Worm (Caenorhabditis elegans) whole organism, late embryonic: Measurements from ENCODE around the gene Y37E11AM.3.

ENCODE experiments used
- F13H6.1 ChIP-seq: sonication (generic microtip); optimal IDR thresholded peaks from 2 replicates; lab custom pipeline; 2016; ENCODE audit warnings: missing genetic modification characterization, missing compliant biosample characterization
- ceh-30 ChIP-seq: fragments of 150-350 bp; optimal IDR thresholded peaks from 2 replicates; lab custom pipeline; 2014; ENCODE audit warnings: missing biosample characterization, missing genetic modification characterization
- dve-1 ChIP-seq: sonication (generic microtip); optimal IDR thresholded peaks from 2 replicates; lab custom pipeline; 2017; ENCODE audit warnings: antibody characterized with exemption, mild to moderate bottlenecking, missing genetic modification characterization, missing compliant biosample characterization
- ets-4 ChIP-seq: sonication (generic microtip); optimal IDR thresholded peaks from 2 replicates; lab custom pipeline; 2016; ENCODE audit warnings: missing genetic modification characterization, missing compliant biosample characterization
- hlh-8 ChIP-seq: sonication (generic microtip); optimal IDR thresholded peaks from 2 replicates; lab custom pipeline; 2016; ENCODE audit warnings: missing genotype, missing genetic modification characterization, missing compliant biosample characterization
- lin-11 ChIP-seq: fragments of 200-800 bp; sonication (Bioruptor generic); optimal IDR thresholded peaks from 2 replicates; lab custom pipeline; 2018; ENCODE audit warnings: mild to moderate bottlenecking, missing genetic modification characterization, missing compliant biosample characterization
- nfya-1 ChIP-seq: sonication (generic microtip); optimal IDR thresholded peaks from 2 replicates; lab custom pipeline; 2017; ENCODE audit warnings: missing genetic modification characterization, mild to moderate bottlenecking, missing compliant biosample characterization, antibody characterized with exemption, moderate library complexity
- pat-9 ChIP-seq: fragments of 200-800 bp; sonication (Bioruptor generic); optimal IDR thresholded peaks from 2 replicates; lab custom pipeline; 2018; ENCODE audit warnings: mild to moderate bottlenecking, missing genetic modification characterization, moderate library complexity, missing compliant biosample characterization
- pax-1 ChIP-seq: fragments of 150-350 bp; optimal IDR thresholded peaks from 2 replicates; lab custom pipeline; 2014; ENCODE audit warnings: missing biosample characterization, missing genetic modification characterization
- pha-4 ChIP-seq: fragments of 150-350 bp; optimal IDR thresholded peaks from 2 replicates; lab custom pipeline; 2018; ENCODE audit warnings: missing biosample characterization, missing genetic modification reagents, missing genetic modification characterization

DNA sequence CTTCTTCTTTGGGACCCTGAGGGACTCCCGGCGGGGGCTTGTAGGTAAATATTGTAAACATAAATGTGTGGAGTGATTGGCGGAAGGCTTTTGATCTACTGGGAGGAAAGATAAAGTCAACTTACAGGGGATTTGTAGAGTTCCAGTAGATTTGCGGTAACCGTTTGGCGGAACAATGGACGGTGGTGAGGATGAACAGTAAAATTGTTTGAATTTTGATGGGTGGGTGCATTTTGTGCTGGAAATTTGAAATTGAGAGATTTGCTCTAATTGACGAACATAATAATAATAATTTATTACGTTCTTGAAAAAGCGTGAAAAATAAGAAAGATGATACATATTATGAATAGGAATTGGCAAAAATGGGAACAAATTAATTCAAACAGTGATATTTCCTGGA, 47.6 kb upstream of the Y37E11AM.3 start, which contains the start of gene vab-2:
- TF ChIP-seq pha-4 (tag; lab: Kevin White, UChicago) (no peak), pax-1 (tag; lab: Kevin White, UChicago) (no peak), hlh-8 (tag; lab: Kevin White, UChicago) (no peak), F13H6.1 (tag; lab: Kevin White, UChicago) (no peak), ceh-30 (tag; lab: Kevin White, UChicago) (no peak), pat-9 (no peak), nfya-1 (tag; lab: Kevin White, UChicago) (no peak), ets-4 (no peak), lin-11 (tag; lab: Kevin White, UChicago) (no peak), dve-1 (tag; lab: Kevin White, UChicago) (no peak)
